Worm (Caenorhabditis elegans) whole organism, young adult: ENCODE data around the gene F20A1.2.
A peak's percentile ranks its signal among the peaks of the same experiment; 100 is the strongest.

Source experiments
- B0035.1 ChIP-seq: sonication (generic microtip); optimal IDR thresholded peaks from 2 replicates; lab custom pipeline; 2016; ENCODE audit warnings: missing genetic modification characterization, mild to moderate bottlenecking, missing compliant biosample characterization, missing genotype, missing genetic modification reagents
- T26A5.8 ChIP-seq: sonication (generic microtip); optimal IDR thresholded peaks from 2 replicates; lab custom pipeline; 2016; ENCODE audit warnings: missing genetic modification characterization, missing compliant biosample characterization
- Y56A3A.18 ChIP-seq: fragments of 200-800 bp; sonication (Bioruptor generic); IDR thresholded peaks from 2 replicates; pipeline ENCODE4 v1.3.6; 2022; ENCODE audit warnings: missing genetic modification reagents, missing genetic modification characterization, missing compliant biosample characterization
- aptf-2 ChIP-seq: fragments of 200-800 bp; sonication (Bioruptor generic); conservative IDR thresholded peaks from 2 replicates; pipeline ENCODE4 v1.3.6; 2022; ENCODE audit warnings: missing genetic modification reagents, missing genetic modification characterization, missing compliant biosample characterization
- athp-1 ChIP-seq: sonication (generic microtip); optimal IDR thresholded peaks from 2 replicates; lab custom pipeline; 2017; ENCODE audit warnings: mild to moderate bottlenecking, missing genetic modification characterization, missing compliant biosample characterization
- attf-6 ChIP-seq: fragments of 200-800 bp; sonication (Bioruptor generic); IDR thresholded peaks from 2 replicates; pipeline ENCODE4 v1.3.6; 2022; ENCODE audit warnings: missing genetic modification reagents, missing genetic modification characterization, missing compliant biosample characterization
- bed-2 ChIP-seq: fragments of 200-800 bp; sonication (Bioruptor generic); IDR thresholded peaks from 2 replicates; pipeline ENCODE4 v1.3.6; 2022; ENCODE audit warnings: missing genetic modification reagents, missing genetic modification characterization, missing compliant biosample characterization
- chd-7 ChIP-seq: sonication (generic microtip); optimal IDR thresholded peaks from 2 replicates; lab custom pipeline; 2016; ENCODE audit warnings: mild to moderate bottlenecking, missing genetic modification characterization, moderate library complexity, missing compliant biosample characterization
- die-1 ChIP-seq: sonication (generic microtip); optimal IDR thresholded peaks from 2 replicates; lab custom pipeline; 2016; ENCODE audit warnings: missing genotype, mild to moderate bottlenecking, missing genetic modification characterization, missing compliant biosample characterization
- fkh-3 ChIP-seq: sonication (generic microtip); optimal IDR thresholded peaks from 2 replicates; lab custom pipeline; 2016; ENCODE audit warnings: mild to moderate bottlenecking, missing genetic modification characterization, missing compliant biosample characterization
- hlh-26 ChIP-seq: fragments of 200-800 bp; sonication (Bioruptor generic); conservative IDR thresholded peaks from 2 replicates; pipeline ENCODE4 v1.3.6; 2022; ENCODE audit warnings: missing genetic modification reagents, missing genetic modification characterization, missing compliant biosample characterization
- let-607 ChIP-seq, 2 experiments: fragments of 200-800 bp in 1 of 2; sonication (Bioruptor generic) in 1 of 2; sonication (generic microtip) in 1 of 2; optimal IDR thresholded peaks; 2 replicates each; lab custom pipeline; 2016 to 2018; ENCODE audit warnings: mild to moderate bottlenecking in 2 of 2, missing compliant biosample characterization in 2 of 2, missing genetic modification characterization in 2 of 2, moderate library complexity in 2 of 2, missing genotype in 1 of 2
- mel-28 ChIP-seq: sonication (generic microtip); optimal IDR thresholded peaks from 2 replicates; lab custom pipeline; 2016; ENCODE audit warnings: borderline replicate concordance, mild to moderate bottlenecking, missing genetic modification characterization, missing compliant biosample characterization
- nhr-179 ChIP-seq: sonication (generic microtip); optimal IDR thresholded peaks from 2 replicates; lab custom pipeline; 2016; ENCODE audit warnings: mild to moderate bottlenecking, missing genetic modification characterization, missing compliant biosample characterization
- nhr-80 ChIP-seq: sonication (generic microtip); optimal IDR thresholded peaks from 2 replicates; lab custom pipeline; 2016; ENCODE audit warnings: missing genetic modification characterization, missing compliant biosample characterization
- pbrm-1 ChIP-seq: fragments of 200-800 bp; sonication (Bioruptor generic); IDR thresholded peaks from 2 replicates; pipeline ENCODE4 v1.3.6; 2022; ENCODE audit warnings: missing genetic modification reagents, missing genetic modification characterization, missing compliant biosample characterization
- unc-62 ChIP-seq: fragments of 150-350 bp; optimal IDR thresholded peaks from 2 replicates; lab custom pipeline; 2014; ENCODE audit warnings: missing biosample characterization, missing genetic modification reagents, missing genetic modification characterization
- ztf-22 ChIP-seq: fragments of 200-800 bp; sonication (Bioruptor generic); optimal IDR thresholded peaks from 2 replicates; lab custom pipeline; 2018; ENCODE audit warnings: mild to moderate bottlenecking, missing genetic modification characterization, moderate library complexity, missing compliant biosample characterization
- ztf-25 ChIP-seq: fragments of 200-800 bp; sonication (Bioruptor generic); IDR thresholded peaks from 2 replicates; pipeline ENCODE4 v1.3.6; 2022; ENCODE audit warnings: missing genetic modification reagents, missing genetic modification characterization, missing compliant biosample characterization

Gene F20A1.2

ce11 chrV:7095254-7095990 lies 49.3 kb downstream of the F20A1.2 start:
- peak; percentile 40 for TF ChIP-seq nhr-80 (tag; lab: Kevin White, UChicago)
- no peak for TF ChIP-seq attf-6 (GFP tag; lab: Robert Waterston, UW)

ce11 chrV:7096129-7096730 lies 50.1 kb downstream of the F20A1.2 start:
- no peak for TF ChIP-seq ztf-25
- TF ChIP-seq chd-7, result no peak
- TF ChIP-seq unc-62 (GFP tag; lab: Kevin White, UChicago), result no peak
- TF ChIP-seq die-1 (tag; lab: Kevin White, UChicago), result no peak
- no peak for TF ChIP-seq nhr-179 (tag; lab: Kevin White, UChicago)
- TF ChIP-seq mel-28 (tag; lab: Kevin White, UChicago), result no peak
- TF ChIP-seq pbrm-1, result no peak
- TF ChIP-seq T26A5.8 (tag; lab: Kevin White, UChicago), result no peak
- no peak for TF ChIP-seq attf-6 (GFP tag; lab: Robert Waterston, UW)
- TF ChIP-seq ztf-22 (GFP tag; lab: Kevin White, UChicago), result no peak
- TF ChIP-seq B0035.1 (tag; lab: Kevin White, UChicago), result no peak
- no peak for TF ChIP-seq bed-2
- TF ChIP-seq hlh-26 (GFP tag; lab: Robert Waterston, UW), result no peak
- TF ChIP-seq Y56A3A.18 (GFP tag; lab: Robert Waterston, UW), result no peak
- no peak for TF ChIP-seq fkh-3 (tag; lab: Kevin White, UChicago)
- TF ChIP-seq let-607 (tag; optimal IDR thresholded peaks at IDR 0.05; lab: Kevin White, UChicago), result no peak
- no peak for TF ChIP-seq aptf-2 (GFP tag; lab: Robert Waterston, UW)

DNA sequence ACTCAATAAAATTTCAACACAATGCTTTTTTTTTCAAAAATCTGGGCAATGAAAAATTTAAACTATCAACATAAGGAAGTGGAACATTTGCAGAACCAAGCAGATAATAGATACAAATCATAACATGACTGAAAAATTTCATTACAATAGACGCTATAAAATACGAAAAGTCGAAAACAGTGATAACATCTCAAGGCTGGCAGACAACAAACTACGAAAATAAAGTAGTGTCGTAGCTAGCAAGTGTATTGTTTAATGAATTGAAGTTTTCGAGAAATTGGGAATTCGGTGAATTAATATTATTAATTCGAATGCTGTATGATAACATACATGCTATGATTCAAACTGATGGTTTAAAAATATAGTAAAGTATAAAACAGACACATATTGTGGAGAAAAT lies 50.7 kb downstream of the F20A1.2 start:
- no peak for TF ChIP-seq athp-1
